Worm (Caenorhabditis elegans): ENCODE results near the gene ZK856.4.

The ZK856.4 gene

ce11 chrV:10182984-10183383, at the start of gene ZK856.4:
Gene ZK856.4 (plus strand): TSS chrV:10183284.
- no peak for TF ChIP-seq tbx-8 (GFP tag; optimal IDR thresholded peaks at IDR 0.05)

ce11 chrV:10134077-10134693, 48.9 kb upstream of the ZK856.4 start, which contains the start of the genes C08B6.18, wdr-20 and C08B6.8:
Gene C08B6.18 (minus strand): TSS chrV:10134127.
Gene wdr-20 (minus strand): TSS chrV:10134158.
Gene C08B6.8 (plus strand): TSS chrV:10134643.
- TF ChIP-seq sem-2 (GFP tag; optimal IDR thresholded peaks at IDR 0.05) (no peak), lin-13 (tag; optimal IDR thresholded peaks at IDR 0.05) (no peak), ham-2 (GFP tag; optimal IDR thresholded peaks at IDR 0.05) (no peak), nhr-237 (tag; optimal IDR thresholded peaks at IDR 0.05) (peak; percentile 26), pha-4 (tag; optimal IDR thresholded peaks at IDR 0.05) (peak; percentile 26), ces-1 (GFP tag; optimal IDR thresholded peaks at IDR 0.05) (peak; percentile 40), lsy-2 (tag; optimal IDR thresholded peaks at IDR 0.05) (peak; percentile 41), zip-8 (tag; optimal IDR thresholded peaks at IDR 0.05) (no peak), M03D4.4 (tag; optimal IDR thresholded peaks at IDR 0.05) (no peak), mep-1 (tag; optimal IDR thresholded peaks at IDR 0.05) (peak; percentile 59), unc-39 (tag; optimal IDR thresholded peaks at IDR 0.05) (no peak), nhr-28 (tag; optimal IDR thresholded peaks at IDR 0.05) (no peak), drap-1 (GFP tag; optimal IDR thresholded peaks at IDR 0.05) (no peak)

- TF ChIP-seq ceh-83 (GFP tag; optimal IDR thresholded peaks at IDR 0.05) (no peak), hlh-1 (tag; optimal IDR thresholded peaks at IDR 0.05) (peak; percentile 27)
These were observed 37.4 kb upstream of the ZK856.4 start, which contains the start of gene C51E3.9 for ce11 chrV:10145653-10146052. Gene C51E3.9 (plus strand): TSS chrV:10145953.

ce11 chrV:10146787-10147186, 36.3 kb upstream of the ZK856.4 start:
- peak; percentile 52 for TF ChIP-seq hlh-1 (tag; optimal IDR thresholded peaks at IDR 0.05)
- TF ChIP-seq mep-1 (tag; optimal IDR thresholded peaks at IDR 0.05), result no peak
- peak; percentile 44 for TF ChIP-seq unc-62 (GFP tag; optimal IDR thresholded peaks at IDR 0.05)
- peak; percentile 16 for TF ChIP-seq unc-120 (tag; optimal IDR thresholded peaks at IDR 0.05; ENCODE audit: poor library complexity, severe bottlenecking)
- TF ChIP-seq nhr-2 (tag; optimal IDR thresholded peaks at IDR 0.05), result no peak

ce11 chrV:10148352-10148751, 34.7 kb upstream of the ZK856.4 start, which contains the start of gene srsx-26:
Gene srsx-26 (plus strand): TSS chrV:10148652.
- TF ChIP-seq drap-1 (GFP tag; optimal IDR thresholded peaks at IDR 0.05) (no peak), unc-39 (tag; optimal IDR thresholded peaks at IDR 0.05) (no peak), M03D4.4 (tag; optimal IDR thresholded peaks at IDR 0.05) (no peak), zip-8 (tag; optimal IDR thresholded peaks at IDR 0.05) (no peak), pha-4 (tag; optimal IDR thresholded peaks at IDR 0.05) (no peak), nhr-12 (tag; optimal IDR thresholded peaks at IDR 0.05) (no peak), tbx-8 (GFP tag; optimal IDR thresholded peaks at IDR 0.05) (no peak), mep-1 (tag; optimal IDR thresholded peaks at IDR 0.05) (no peak), elt-1 (tag; optimal IDR thresholded peaks at IDR 0.05; ENCODE audit: borderline replicate concordance, insufficient read depth) (no peak), hlh-1 (tag; optimal IDR thresholded peaks at IDR 0.05) (no peak)

ce11 chrV:10149728-10150127, 33.4 kb upstream of the ZK856.4 start, which contains the start of gene srsx-27:
Gene srsx-27 (plus strand): TSS chrV:10150028.
- TF ChIP-seq ces-1 (GFP tag; optimal IDR thresholded peaks at IDR 0.05) (no peak), hlh-1 (tag; optimal IDR thresholded peaks at IDR 0.05) (no peak), unc-62 (GFP tag; optimal IDR thresholded peaks at IDR 0.05) (no peak), nhr-2 (tag; optimal IDR thresholded peaks at IDR 0.05) (no peak), nhr-76 (tag; optimal IDR thresholded peaks at IDR 0.05) (no peak), sptf-1 (tag; optimal IDR thresholded peaks at IDR 0.05) (no peak)

- TF ChIP-seq nhr-12 (tag; optimal IDR thresholded peaks at IDR 0.05) (no peak), pha-4 (tag; optimal IDR thresholded peaks at IDR 0.05) (no peak), lin-32 (GFP tag; optimal IDR thresholded peaks at IDR 0.05) (no peak), mep-1 (tag; optimal IDR thresholded peaks at IDR 0.05) (no peak), ztf-11 (tag; optimal IDR thresholded peaks at IDR 0.05) (no peak), drap-1 (GFP tag; optimal IDR thresholded peaks at IDR 0.05) (no peak), unc-120 (tag; optimal IDR thresholded peaks at IDR 0.05; ENCODE audit: poor library complexity, severe bottlenecking) (no peak)
These were observed 30.8 kb upstream of the ZK856.4 start, which contains the start of gene srsx-28 for ce11 chrV:10152278-10152677. Gene srsx-28 (plus strand): TSS chrV:10152578.
